Fruit fly (Drosophila melanogaster): ENCODE data around the gene out.

The out gene

DNA sequence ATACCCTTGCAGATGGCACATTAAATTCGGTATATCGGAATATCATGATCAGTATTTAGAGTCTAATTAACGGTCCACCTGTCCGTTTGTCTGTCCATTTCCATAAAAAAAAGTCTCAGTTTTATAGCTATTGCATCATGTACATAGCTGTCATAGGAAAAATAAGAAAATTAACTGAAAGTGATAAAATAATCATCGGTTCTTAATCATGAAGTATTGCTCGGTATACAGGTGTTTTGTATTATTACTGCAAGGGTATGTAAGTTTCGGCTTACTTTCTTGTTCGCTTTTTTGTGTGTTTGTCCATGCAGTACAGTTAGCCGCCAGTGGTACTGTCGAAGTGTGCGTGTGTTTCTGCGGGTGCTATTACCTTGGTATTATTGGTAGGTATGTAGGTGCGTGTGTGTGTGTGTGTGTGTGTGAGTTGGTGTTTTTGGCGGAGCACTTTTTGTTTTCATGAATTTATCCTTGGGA is 32.8 kb upstream of the out start (continued):
- no peak for TF ChIP-seq CG10565 (GFP tag; optimal IDR thresholded peaks at IDR 0.05)
- no peak for TF ChIP-seq tll (GFP tag; optimal IDR thresholded peaks at IDR 0.05)
- peak; percentile 21 for TF ChIP-seq pum (GFP tag; optimal IDR thresholded peaks at IDR 0.05)
- no peak for TF ChIP-seq Oaz (GFP tag; IDR thresholded peaks at IDR 0.05)
- peak; percentile 7 for TF ChIP-seq CG12299 (tag; optimal IDR thresholded peaks at IDR 0.05)
- TF ChIP-seq CG9876 (GFP tag; optimal IDR thresholded peaks at IDR 0.05) = no peak
- TF ChIP-seq NFAT (GFP tag; IDR thresholded peaks at IDR 0.05) = no peak
- no peak for TF ChIP-seq CG4730 (GFP tag; IDR thresholded peaks at IDR 0.05)
- TF ChIP-seq MESR4 (GFP tag; optimal IDR thresholded peaks at IDR 0.05) = no peak
- no peak for TF ChIP-seq run (tag; optimal IDR thresholded peaks at IDR 0.05)
- TF ChIP-seq CG1792 (GFP tag; optimal IDR thresholded peaks at IDR 0.05) = no peak
- TF ChIP-seq Max (GFP tag; optimal IDR thresholded peaks at IDR 0.05) = no peak
- no peak for TF ChIP-seq CG8359 (GFP tag; optimal IDR thresholded peaks at IDR 0.05; ENCODE audit: borderline replicate concordance)
- peak; percentile 9 for TF ChIP-seq CG3407 (GFP tag; optimal IDR thresholded peaks at IDR 0.05)
- TF ChIP-seq CG12659 (GFP tag; optimal IDR thresholded peaks at IDR 0.05) = peak; percentile 35
- TF ChIP-seq CG10147 (GFP tag; optimal IDR thresholded peaks at IDR 0.05) = peak; percentile 29
- TF ChIP-seq CG7357 (GFP tag; IDR thresholded peaks at IDR 0.05) = no peak
- no peak for TF ChIP-seq sens-2 (GFP tag; IDR thresholded peaks at IDR 0.05)
- no peak for TF ChIP-seq slou (GFP tag; optimal IDR thresholded peaks at IDR 0.05)
- TF ChIP-seq CG15011 (GFP tag; optimal IDR thresholded peaks at IDR 0.05) = no peak
- TF ChIP-seq HLH4C (GFP tag; IDR thresholded peaks at IDR 0.05; ENCODE audit: partially characterized antibody) = no peak
- TF ChIP-seq lab (GFP tag; optimal IDR thresholded peaks at IDR 0.05) = peak; percentile 54
- TF ChIP-seq ATbp (GFP tag; optimal IDR thresholded peaks at IDR 0.05) = peak; percentile 51
- no peak for TF ChIP-seq CG32767 (GFP tag; IDR thresholded peaks at IDR 0.05)
- peak; percentile 43 for TF ChIP-seq her (GFP tag; optimal IDR thresholded peaks at IDR 0.05)
- peak; percentile 64 for TF ChIP-seq CoRest (tag; optimal IDR thresholded peaks at IDR 0.05)
- TF ChIP-seq jigr1 (GFP tag; IDR thresholded peaks at IDR 0.05) = no peak
- TF ChIP-seq CG2889 (GFP tag; IDR thresholded peaks at IDR 0.05) = no peak
- no peak for TF ChIP-seq Lim3 (GFP tag; IDR thresholded peaks at IDR 0.05)
- TF ChIP-seq CG17829 (tag; optimal IDR thresholded peaks at IDR 0.05) = peak; percentile 63
- TF ChIP-seq CG2678 (tag; optimal IDR thresholded peaks at IDR 0.05) = peak; percentile 75
- peak; percentile 48; the same call in 1 of the 2 replicates for TF ChIP-seq sisA (GFP tag; IDR thresholded peaks at IDR 0.05)
- no peak for TF ChIP-seq Rx (GFP tag; IDR thresholded peaks at IDR 0.05)
- TF ChIP-seq CG9727 (GFP tag; optimal IDR thresholded peaks at IDR 0.05) = peak; percentile 57
- TF ChIP-seq Ada2b (GFP tag; IDR thresholded peaks at IDR 0.05) = no peak
- no peak for TF ChIP-seq CG3065 (GFP tag; optimal IDR thresholded peaks at IDR 0.05)
- TF ChIP-seq dmrt99B (tag; optimal IDR thresholded peaks at IDR 0.05) = peak; percentile 64
- peak; percentile 61 for TF ChIP-seq Ets65A (GFP tag)
- TF ChIP-seq CG31224 (GFP tag; IDR thresholded peaks at IDR 0.05) = no peak
- TF ChIP-seq z (GFP tag; IDR thresholded peaks at IDR 0.05) = no peak
- no peak for TF ChIP-seq br (optimal IDR thresholded peaks at IDR 0.05)
- TF ChIP-seq CG9817 (tag; optimal IDR thresholded peaks at IDR 0.05) = peak; percentile 13
- no peak for TF ChIP-seq ttk (GFP tag; IDR thresholded peaks at IDR 0.05)
- TF ChIP-seq CG6254 (GFP tag; optimal IDR thresholded peaks at IDR 0.05) = peak; percentile 16
- TF ChIP-seq disco-r (GFP tag; optimal IDR thresholded peaks at IDR 0.05) = no peak
- TF ChIP-seq CG30403 (GFP tag; optimal IDR thresholded peaks at IDR 0.05) = peak; percentile 56
- no peak for TF ChIP-seq CG6813 (GFP tag; optimal IDR thresholded peaks at IDR 0.05)
- no peak for TF ChIP-seq sim (GFP tag; IDR thresholded peaks at IDR 0.05)
- TF ChIP-seq knrl (GFP tag; IDR thresholded peaks at IDR 0.05; ENCODE audit: partially characterized antibody) = no peak
- no peak for TF ChIP-seq dm (GFP tag; optimal IDR thresholded peaks at IDR 0.05)
- TF ChIP-seq CG18764 (GFP tag; optimal IDR thresholded peaks at IDR 0.05) = no peak
- no peak for TF ChIP-seq Jarid2 (GFP tag; optimal IDR thresholded peaks at IDR 0.05)

Data from whole organism, embryonic.